Fruit fly (Drosophila melanogaster) whole organism, embryonic: ENCODE results near the gene Psf3.

Experiments used
- Abd-B ChIP-seq: fragments of 200-800 bp; sonication (Bioruptor generic); optimal IDR thresholded peaks from 2 replicates; lab custom pipeline; 2018; ENCODE audit warnings: missing biosample characterization, mild to moderate bottlenecking, missing genetic modification characterization, moderate library complexity
- Blimp-1 ChIP-seq: fragments of 200-800 bp; sonication (Bioruptor generic); optimal IDR thresholded peaks from 3 replicates; lab custom pipeline; 2018; ENCODE audit warnings: missing biosample characterization, missing genetic modification characterization, mild to moderate bottlenecking, moderate library complexity, missing genetic modification reagents
- CG13123 ChIP-seq: fragments of 200-800 bp; sonication (Bioruptor generic); optimal IDR thresholded peaks from 2 replicates; lab custom pipeline; 2016; ENCODE audit warnings: missing biosample characterization, missing genetic modification characterization
- CG14014 ChIP-seq: fragments of 200-800 bp; sonication (Bioruptor generic); IDR thresholded peaks from 2 replicates; pipeline ENCODE4 v1.3.6; 2022; ENCODE audit warnings: missing biosample characterization, missing genetic modification characterization
- CG15269 ChIP-seq: fragments of 200-800 bp; sonication (Bioruptor generic); optimal IDR thresholded peaks from 2 replicates; lab custom pipeline; 2018; ENCODE audit warnings: missing biosample characterization, mild to moderate bottlenecking, missing genetic modification characterization, moderate library complexity
- CG1529 ChIP-seq: fragments of 200-800 bp; sonication (Bioruptor generic); optimal IDR thresholded peaks from 3 replicates; lab custom pipeline; 2018; ENCODE audit warnings: missing biosample characterization, missing genetic modification characterization
- CG16779 ChIP-seq: fragments of 200-800 bp; sonication (Bioruptor generic); IDR thresholded peaks from 2 replicates; pipeline ENCODE4 v1.3.6; 2022; ENCODE audit warnings: missing biosample characterization, missing genetic modification characterization
- CG17829 ChIP-seq: fragments of 200-800 bp; optimal IDR thresholded peaks from 2 replicates; lab custom pipeline; 2019; ENCODE audit warnings: missing biosample characterization, mild to moderate bottlenecking, missing genetic modification characterization, moderate library complexity
- CG2120 ChIP-seq: fragments of 200-800 bp; sonication (Bioruptor generic); optimal IDR thresholded peaks from 3 replicates; lab custom pipeline; 2016; ENCODE audit warnings: missing biosample characterization, missing genetic modification characterization
- CG30403 ChIP-seq: fragments of 200-800 bp; sonication (Bioruptor generic); optimal IDR thresholded peaks from 3 replicates; lab custom pipeline; 2016; ENCODE audit warnings: missing biosample characterization, missing genetic modification characterization
- CG31365 ChIP-seq: fragments of 200-800 bp; sonication (Bioruptor generic); optimal IDR thresholded peaks from 2 replicates; lab custom pipeline; 2018; ENCODE audit warnings: missing biosample characterization, mild to moderate bottlenecking, missing genetic modification characterization
- CG4707 ChIP-seq: fragments of 200-800 bp; sonication (Bioruptor generic); optimal IDR thresholded peaks from 2 replicates; lab custom pipeline; 2018; ENCODE audit warnings: missing biosample characterization, mild to moderate bottlenecking, missing genetic modification characterization, moderate library complexity
- CG5953 ChIP-seq: fragments of 200-800 bp; sonication (Bioruptor generic); IDR thresholded peaks from 2 replicates; pipeline ENCODE4 v1.3.6; 2022; ENCODE audit warnings: missing biosample characterization, missing genetic modification characterization
- CG7372 ChIP-seq: fragments of 200-800 bp; sonication (Bioruptor generic); IDR thresholded peaks from 2 replicates; pipeline ENCODE4 v1.3.6; 2022; ENCODE audit warnings: missing biosample characterization, missing genetic modification characterization
- CG7745 ChIP-seq: fragments of 200-800 bp; sonication (Bioruptor generic); optimal IDR thresholded peaks from 2 replicates; lab custom pipeline; 2018; ENCODE audit warnings: missing biosample characterization, mild to moderate bottlenecking, missing genetic modification characterization, moderate library complexity
- CG7839 ChIP-seq: fragments of 200-800 bp; sonication (Bioruptor generic); optimal IDR thresholded peaks from 3 replicates; lab custom pipeline; 2018; ENCODE audit warnings: missing biosample characterization, mild to moderate bottlenecking, missing genetic modification characterization, moderate library complexity
- CG9932 ChIP-seq: fragments of 200-800 bp; sonication (Bioruptor generic); IDR thresholded peaks from 2 replicates; pipeline ENCODE4 v1.3.6; 2022; ENCODE audit warnings: missing biosample characterization, missing genetic modification characterization
- CHES-1-like ChIP-seq: fragments of 200-800 bp; sonication (Bioruptor generic); optimal IDR thresholded peaks from 2 replicates; lab custom pipeline; 2016; ENCODE audit warnings: missing biosample characterization, missing genetic modification characterization
- CTCF ChIP-seq: fragments of 200-800 bp; sonication (Bioruptor generic); optimal IDR thresholded peaks from 2 replicates; lab custom pipeline; 2017; ENCODE audit warnings: missing biosample characterization, mild to moderate bottlenecking, missing genetic modification characterization, moderate library complexity
- Camta ChIP-seq: fragments of 200-800 bp; sonication (Bioruptor generic); optimal IDR thresholded peaks from 2 replicates; lab custom pipeline; 2016; ENCODE audit warnings: missing biosample characterization, missing genetic modification characterization
- Chrac-16 ChIP-seq: fragments of 200-800 bp; sonication (Bioruptor generic); optimal IDR thresholded peaks from 3 replicates; lab custom pipeline; 2016; ENCODE audit warnings: missing biosample characterization, missing genetic modification characterization
- E2f2 ChIP-seq: fragments of 200-800 bp; sonication (Bioruptor generic); IDR thresholded peaks from 2 replicates; pipeline ENCODE4 v1.3.6; 2022; ENCODE audit warnings: missing biosample characterization, missing genetic modification characterization
- HLH4C ChIP-seq: fragments of 200-800 bp; sonication (Bioruptor generic); IDR thresholded peaks from 3 replicates; pipeline ENCODE4 v1.3.6; 2022; ENCODE audit warnings: missing biosample characterization, missing genetic modification characterization; ENCODE audit not compliant: partially characterized antibody
- HLH54F ChIP-seq: fragments of 200-800 bp; sonication (Bioruptor generic); optimal IDR thresholded peaks from 3 replicates; lab custom pipeline; 2016; ENCODE audit warnings: missing biosample characterization, missing genetic modification characterization
- Jarid2 ChIP-seq: fragments of 200-800 bp; sonication (Bioruptor generic); optimal IDR thresholded peaks from 3 replicates; lab custom pipeline; 2017; ENCODE audit warnings: mild to moderate bottlenecking, missing biosample characterization, missing genetic modification reagents, missing genetic modification characterization
- Kr ChIP-seq: fragments of 200-800 bp; sonication (Bioruptor generic); optimal IDR thresholded peaks from 2 replicates; lab custom pipeline; 2017; ENCODE audit warnings: missing biosample characterization, mild to moderate bottlenecking, missing genetic modification characterization
- Stat92E ChIP-seq, 3 experiments: fragments of >200 bp in 2 of 3; fragments of 200-800 bp in 1 of 3; sonication (Bioruptor generic) in 1 of 3; optimal IDR thresholded peaks; 2 replicates each; lab custom pipeline; 2017 to 2019; ENCODE audit warnings: missing biosample characterization in 3 of 3, missing genetic modification characterization in 3 of 3, mild to moderate bottlenecking in 1 of 3, moderate library complexity in 1 of 3
- Taf1 ChIP-seq: fragments of 200-800 bp; sonication (Bioruptor generic); IDR thresholded peaks from 2 replicates; pipeline ENCODE4 v1.3.6; 2022; ENCODE audit warnings: missing biosample characterization, missing genetic modification characterization
- bowl ChIP-seq: fragments of 200-800 bp; sonication (Bioruptor generic); IDR thresholded peaks from 2 replicates; pipeline ENCODE4 v1.3.6; 2022; ENCODE audit warnings: missing biosample characterization, missing genetic modification characterization
- br ChIP-seq: fragments of >200 bp; optimal IDR thresholded peaks from 2 replicates; lab custom pipeline; 2017
- chinmo ChIP-seq: fragments of 200-800 bp; sonication (Bioruptor generic); IDR thresholded peaks from 4 replicates; pipeline ENCODE4 v1.3.6; 2022; ENCODE audit warnings: missing biosample characterization, missing genetic modification characterization; ENCODE audit not compliant: partially characterized antibody
- dmrt99B ChIP-seq: fragments of 200-800 bp; sonication (Bioruptor generic); optimal IDR thresholded peaks from 2 replicates; lab custom pipeline; 2018; ENCODE audit warnings: missing biosample characterization, mild to moderate bottlenecking, missing genetic modification characterization, moderate library complexity
- fd3F ChIP-seq: fragments of 200-800 bp; sonication (Bioruptor generic); optimal IDR thresholded peaks from 2 replicates; lab custom pipeline; 2018; ENCODE audit warnings: missing biosample characterization, mild to moderate bottlenecking, missing genetic modification characterization, moderate library complexity
- gcm2 ChIP-seq: fragments of 200-800 bp; sonication (Bioruptor generic); optimal IDR thresholded peaks from 2 replicates; lab custom pipeline; 2016; ENCODE audit warnings: missing biosample characterization, missing genetic modification characterization
- gem ChIP-seq: fragments of 200-800 bp; sonication (Bioruptor generic); optimal IDR thresholded peaks from 2 replicates; lab custom pipeline; 2019; ENCODE audit warnings: missing biosample characterization, mild to moderate bottlenecking, missing genetic modification characterization, moderate library complexity
- gsb ChIP-seq: fragments of 200-800 bp; sonication (Bioruptor generic); IDR thresholded peaks from 2 replicates; pipeline ENCODE4 v1.3.6; 2022; ENCODE audit warnings: missing biosample characterization, missing genetic modification characterization
- lmd ChIP-seq: fragments of 200-800 bp; sonication (Bioruptor generic); IDR thresholded peaks from 2 replicates; pipeline ENCODE4 v1.3.6; 2022; ENCODE audit warnings: missing biosample characterization, missing genetic modification characterization
- lola ChIP-seq, 3 experiments: fragments of >200 bp in 2 of 3; fragments of 200-800 bp in 1 of 3; sonication (Bioruptor generic) in 1 of 3; optimal IDR thresholded peaks; 2 replicates each; lab custom pipeline; 2017 to 2019; ENCODE audit warnings: missing biosample characterization in 3 of 3, missing genetic modification characterization in 3 of 3, mild to moderate bottlenecking in 1 of 3, moderate library complexity in 1 of 3
- nom ChIP-seq: fragments of 200-800 bp; sonication (Bioruptor generic); optimal IDR thresholded peaks from 2 replicates; lab custom pipeline; 2017; ENCODE audit warnings: missing biosample characterization, missing genetic modification characterization, mild to moderate bottlenecking, moderate library complexity, missing genetic modification reagents
- org-1 ChIP-seq: fragments of 200-800 bp; sonication (Bioruptor generic); optimal IDR thresholded peaks from 2 replicates; lab custom pipeline; 2017; ENCODE audit warnings: missing biosample characterization, missing genetic modification characterization
- otp ChIP-seq: fragments of 200-800 bp; sonication (Bioruptor generic); IDR thresholded peaks from 3 replicates; pipeline ENCODE4, ENCODE4 v1.3.6; 2022; ENCODE audit warnings: missing biosample characterization, missing genetic modification characterization
- pan ChIP-seq, 4 experiments: fragments of >200 bp in 3 of 4; fragments of 200-800 bp in 1 of 4; sonication (Bioruptor generic) in 1 of 4; optimal IDR thresholded peaks in 3 of 4; IDR thresholded peaks in 1 of 4; 2 replicates each; pipeline versions ENCODE4 v1.3.6 to Lab custom; 2017 to 2022; ENCODE audit warnings: missing biosample characterization in 2 of 4, missing genetic modification characterization in 2 of 4, mixed read lengths in 1 of 4
- prd ChIP-seq, 3 experiments: fragments of >200 bp in 2 of 3; fragments of 200-800 bp in 1 of 3; sonication (Bioruptor generic) in 1 of 3; optimal IDR thresholded peaks in 2 of 3; IDR thresholded peaks in 1 of 3; 2 replicates in 2 of 3; 3 replicates in 1 of 3; pipeline versions ENCODE4 v1.3.6 to Lab custom; 2017 to 2022; ENCODE audit warnings: missing biosample characterization in 1 of 3, missing genetic modification characterization in 1 of 3
- scrt ChIP-seq: fragments of 200-800 bp; sonication (Bioruptor generic); optimal IDR thresholded peaks from 2 replicates; lab custom pipeline; 2018; ENCODE audit warnings: missing biosample characterization, mild to moderate bottlenecking, missing genetic modification characterization, moderate library complexity
- shn ChIP-seq: fragments of 200-800 bp; sonication (Bioruptor generic); optimal IDR thresholded peaks from 3 replicates; lab custom pipeline; 2016; ENCODE audit warnings: missing biosample characterization, missing genetic modification characterization
- sim ChIP-seq: fragments of 200-800 bp; sonication (Bioruptor generic); IDR thresholded peaks from 2 replicates; pipeline ENCODE4 v1.3.6; 2022; ENCODE audit warnings: missing biosample characterization, missing genetic modification characterization
- sima ChIP-seq: fragments of 200-800 bp; sonication (Bioruptor generic); optimal IDR thresholded peaks from 2 replicates; lab custom pipeline; 2016; ENCODE audit warnings: missing biosample characterization, missing genetic modification characterization
- tap ChIP-seq: fragments of 200-800 bp; optimal IDR thresholded peaks from 3 replicates; lab custom pipeline; 2019; ENCODE audit warnings: missing biosample characterization, mild to moderate bottlenecking, missing genetic modification characterization, moderate library complexity
- tio ChIP-seq: fragments of 200-800 bp; sonication (Bioruptor generic); optimal IDR thresholded peaks from 2 replicates; lab custom pipeline; 2017; ENCODE audit warnings: missing biosample characterization, missing genetic modification characterization, inconsistent platforms
- tup ChIP-seq: fragments of 200-800 bp; sonication (Bioruptor generic); optimal IDR thresholded peaks from 2 replicates; lab custom pipeline; 2016; ENCODE audit warnings: missing biosample characterization, mild to moderate bottlenecking, missing genetic modification characterization, moderate library complexity

Psf3 gene

DNA sequence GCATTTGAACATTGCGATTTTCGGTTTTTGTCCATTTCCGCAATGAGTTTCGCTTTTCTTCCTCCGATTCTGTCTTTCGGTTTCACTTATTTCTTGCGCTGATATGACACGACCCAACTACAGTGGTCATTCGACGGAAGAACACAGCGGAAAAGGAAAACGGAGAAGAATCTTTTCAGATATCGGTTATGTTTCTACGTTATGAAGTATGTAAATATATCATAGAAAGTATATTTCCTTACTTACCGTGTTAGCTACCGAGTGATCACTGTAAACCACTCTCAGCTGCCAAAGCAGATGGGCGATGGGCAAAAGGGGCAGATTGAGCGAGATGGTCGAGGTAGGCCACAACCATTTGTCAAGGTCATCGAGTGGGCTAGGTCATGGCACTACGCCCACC lies 2.0 kb upstream of the Psf3 start (continued):
- TF ChIP-seq sim (no peak), CG5953 (GFP tag; lab: Robert Waterston, UW) (0 out of 2 replicates have a peak, but pooled peaks have one; percentile 36), Abd-B (GFP tag; lab: Kevin White, UChicago) (peak; percentile 19), CHES-1-like (GFP tag; lab: Kevin White, UChicago) (peak; percentile 15), Camta (GFP tag; lab: Kevin White, UChicago) (no peak), prd (optimal IDR thresholded peaks at IDR 0.05; lab: Kevin White, UChicago) (no peak), prd (GFP tag; IDR thresholded peaks at IDR 0.05; lab: Robert Waterston, UW) (peak; percentile 62; the same call in 1 of the 3 replicates), gcm2 (GFP tag; lab: Kevin White, UChicago) (no peak), CG17829 (tag; lab: Kevin White, UChicago) (no peak), lmd (GFP tag; lab: Robert Waterston, UW) (peak; percentile 74; the same call in 1 of the 2 replicates), tio (peak; percentile 7), CG13123 (GFP tag; lab: Kevin White, UChicago) (no peak), scrt (GFP tag; lab: Kevin White, UChicago) (no peak), lola (GFP tag; optimal IDR thresholded peaks at IDR 0.05; lab: Kevin White, UChicago) (no peak), E2f2 (peak; percentile 20; the same call in 1 of the 2 replicates), gem (tag; lab: Kevin White, UChicago) (peak; percentile 59), Chrac-16 (GFP tag; lab: Kevin White, UChicago) (no peak), fd3F (GFP tag; lab: Kevin White, UChicago) (peak; percentile 37), sima (GFP tag; lab: Kevin White, UChicago) (no peak), Stat92E (GFP tag; optimal IDR thresholded peaks at IDR 0.05; lab: Kevin White, UChicago) (no peak), CG7839 (peak; percentile 66), Taf1 (GFP tag; lab: Robert Waterston, UW) (no peak), tup (GFP tag; lab: Kevin White, UChicago) (no peak), bowl (no peak), CG14014 (GFP tag; lab: Robert Waterston, UW) (peak; percentile 54), CG30403 (GFP tag; lab: Kevin White, UChicago) (peak; percentile 32), CG9932 (GFP tag; lab: Robert Waterston, UW) (peak; percentile 70), HLH4C (GFP tag; lab: Robert Waterston, UW) (no peak), gsb (GFP tag; lab: Robert Waterston, UW) (peak; percentile 17; the same call in 1 of the 2 replicates), CG4707 (GFP tag; lab: Kevin White, UChicago) (no peak), nom (GFP tag; lab: Kevin White, UChicago) (no peak), CTCF (GFP tag; lab: Kevin White, UChicago) (no peak), CG31365 (peak; percentile 10), Blimp-1 (GFP tag; lab: Kevin White, UChicago) (peak; percentile 19), chinmo (GFP tag; lab: Robert Waterston, UW) (no peak), Kr (GFP tag; lab: Kevin White, UChicago) (no peak), tap (tag; lab: Kevin White, UChicago) (peak; percentile 4), CG16779 (GFP tag; lab: Robert Waterston, UW) (no peak), shn (GFP tag; lab: Kevin White, UChicago) (no peak), otp (GFP tag; lab: Robert Waterston, UW) (0 out of 3 replicates have a peak, but pooled peaks have one; percentile 34), CG7745 (tag; lab: Kevin White, UChicago) (no peak), br (lab: Kevin White, UChicago) (no peak), CG7372 (GFP tag; lab: Robert Waterston, UW) (0 out of 2 replicates have a peak, but pooled peaks have one; percentile 27), CG1529 (GFP tag; lab: Kevin White, UChicago) (no peak), org-1 (GFP tag; lab: Kevin White, UChicago) (no peak), pan (optimal IDR thresholded peaks at IDR 0.05; lab: Kevin White, UChicago) (no peak), pan (GFP tag; optimal IDR thresholded peaks at IDR 0.05 in 1 of 2, IDR thresholded peaks at IDR 0.05 in 1 of 2) (peak in 1 of 2 experiments; percentile 70), CG15269 (peak; percentile 59), HLH54F (GFP tag; lab: Kevin White, UChicago) (peak; percentile 30), dmrt99B (tag; lab: Kevin White, UChicago) (peak; percentile 48), Jarid2 (GFP tag; lab: Kevin White, UChicago) (no peak), CG2120 (peak; percentile 70)
